Worm (Caenorhabditis elegans) whole organism, young adult: Measurements from ENCODE around the gene npp-21.

Experiments
- C17E4.6 ChIP-seq: fragments of 200-800 bp; sonication (Bioruptor generic); IDR thresholded peaks from 2 replicates; pipeline ENCODE4 v1.3.6; 2022; ENCODE audit warnings: missing genetic modification reagents, missing genetic modification characterization, missing compliant biosample characterization
- D2030.7 ChIP-seq: fragments of 200-800 bp; sonication (Bioruptor generic); IDR thresholded peaks from 2 replicates; pipeline ENCODE4 v1.3.6; 2022; ENCODE audit warnings: missing genetic modification reagents, missing genetic modification characterization, missing compliant biosample characterization
- F10E7.11 ChIP-seq: sonication (generic microtip); optimal IDR thresholded peaks from 2 replicates; lab custom pipeline; 2017; ENCODE audit warnings: mild to moderate bottlenecking, missing genetic modification characterization, moderate library complexity, missing compliant biosample characterization
- F49E8.2 ChIP-seq: sonication (generic microtip); optimal IDR thresholded peaks from 3 replicates; lab custom pipeline; 2017; ENCODE audit warnings: missing genetic modification characterization, mild to moderate bottlenecking, missing compliant biosample characterization, antibody characterized with exemption, moderate library complexity; ENCODE audit not compliant: insufficient read depth
- F52B5.7 ChIP-seq: sonication (generic microtip); optimal IDR thresholded peaks from 2 replicates; lab custom pipeline; 2016; ENCODE audit warnings: mild to moderate bottlenecking, missing genetic modification characterization, missing compliant biosample characterization
- Y53F4B.3 ChIP-seq: fragments of 200-800 bp; sonication (Bioruptor generic); IDR thresholded peaks from 2 replicates; pipeline ENCODE4 v1.3.6; 2022; ENCODE audit warnings: missing genetic modification reagents, missing genetic modification characterization, missing compliant biosample characterization
- Y53G8AR.9 ChIP-seq: fragments of 200-800 bp; sonication (Bioruptor generic); conservative IDR thresholded peaks from 2 replicates; pipeline ENCODE4 v1.3.6; 2022; ENCODE audit warnings: missing genetic modification reagents, missing genetic modification characterization, missing compliant biosample characterization
- ZK185.1 ChIP-seq: sonication (generic microtip); optimal IDR thresholded peaks from 2 replicates; lab custom pipeline; 2016; ENCODE audit warnings: mild to moderate bottlenecking, missing genetic modification characterization, missing compliant biosample characterization; ENCODE audit not compliant: poor library complexity, severe bottlenecking
- aptf-3 ChIP-seq: fragments of 200-800 bp; sonication (Bioruptor generic); IDR thresholded peaks from 2 replicates; pipeline ENCODE4 v1.3.6; 2022; ENCODE audit warnings: missing genetic modification characterization, missing compliant biosample characterization
- atf-7 ChIP-seq: sonication (generic microtip); optimal IDR thresholded peaks from 2 replicates; lab custom pipeline; 2017; ENCODE audit warnings: mild to moderate bottlenecking, missing genetic modification characterization, missing compliant biosample characterization
- athp-1 ChIP-seq: sonication (generic microtip); optimal IDR thresholded peaks from 2 replicates; lab custom pipeline; 2017; ENCODE audit warnings: mild to moderate bottlenecking, missing genetic modification characterization, missing compliant biosample characterization
- attf-5 ChIP-seq: fragments of 200-800 bp; sonication (Bioruptor generic); optimal IDR thresholded peaks from 2 replicates; lab custom pipeline; 2018; ENCODE audit warnings: mild to moderate bottlenecking, missing genetic modification characterization, missing compliant biosample characterization
- bed-2 ChIP-seq: fragments of 200-800 bp; sonication (Bioruptor generic); IDR thresholded peaks from 2 replicates; pipeline ENCODE4 v1.3.6; 2022; ENCODE audit warnings: missing genetic modification reagents, missing genetic modification characterization, missing compliant biosample characterization
- ccch-3 ChIP-seq: fragments of 200-800 bp; sonication (Bioruptor generic); optimal IDR thresholded peaks from 2 replicates; lab custom pipeline; 2018; ENCODE audit warnings: mild to moderate bottlenecking, missing genetic modification characterization, missing compliant biosample characterization
- cebp-1 ChIP-seq, 2 experiments: fragments of 200-800 bp in 1 of 2; sonication (Bioruptor generic) in 1 of 2; sonication (generic microtip) in 1 of 2; IDR thresholded peaks in 1 of 2; optimal IDR thresholded peaks in 1 of 2; 2 replicates each; pipeline versions ENCODE4 v1.3.6 to Lab custom; 2017 to 2022; ENCODE audit warnings: missing compliant biosample characterization in 2 of 2, missing genetic modification characterization in 2 of 2, mild to moderate bottlenecking in 1 of 2, missing genetic modification reagents in 1 of 2, moderate library complexity in 1 of 2
- efl-1 ChIP-seq: fragments of 150-350 bp; optimal IDR thresholded peaks from 2 replicates; lab custom pipeline; 2014; ENCODE audit warnings: missing biosample characterization, missing genetic modification reagents, missing genetic modification characterization
- hlh-26 ChIP-seq: fragments of 200-800 bp; sonication (Bioruptor generic); conservative IDR thresholded peaks from 2 replicates; pipeline ENCODE4 v1.3.6; 2022; ENCODE audit warnings: missing genetic modification reagents, missing genetic modification characterization, missing compliant biosample characterization
- hrde-1 ChIP-seq: sonication (generic microtip); optimal IDR thresholded peaks from 2 replicates; lab custom pipeline; 2016; ENCODE audit warnings: missing genetic modification characterization, mild to moderate bottlenecking, missing compliant biosample characterization, moderate library complexity, missing genotype, missing genetic modification reagents, borderline replicate concordance
- lag-1 ChIP-seq: fragments of 200-800 bp; sonication (Bioruptor generic); IDR thresholded peaks from 2 replicates; pipeline ENCODE4 v1.3.6; 2022; ENCODE audit warnings: missing genetic modification reagents, missing genetic modification characterization, missing compliant biosample characterization
- let-526 ChIP-seq: fragments of 200-800 bp; sonication (Bioruptor generic); IDR thresholded peaks from 2 replicates; pipeline ENCODE4 v1.3.6; 2022; ENCODE audit warnings: missing genetic modification reagents, missing genetic modification characterization, missing compliant biosample characterization
- lin-26 ChIP-seq: fragments of 200-800 bp; sonication (Bioruptor generic); IDR thresholded peaks from 2 replicates; pipeline ENCODE4 v1.3.6; 2022; ENCODE audit warnings: missing genetic modification reagents, missing genetic modification characterization, missing compliant biosample characterization
- lin-35 ChIP-seq, 3 experiments: fragments of 150-350 bp in 2 of 3; sonication (generic microtip) in 1 of 3; optimal IDR thresholded peaks; 2 replicates each; lab custom pipeline; 2014 to 2018; ENCODE audit warnings: missing biosample characterization in 3 of 3, missing genetic modification characterization in 3 of 3, missing genetic modification reagents in 3 of 3
- lsl-1 ChIP-seq: fragments of 200-800 bp; sonication (Bioruptor generic); optimal IDR thresholded peaks from 2 replicates; lab custom pipeline; 2018; ENCODE audit warnings: mild to moderate bottlenecking, missing genetic modification characterization, moderate library complexity, missing compliant biosample characterization
- madf-6 ChIP-seq: fragments of 200-800 bp; sonication (Bioruptor generic); IDR thresholded peaks from 2 replicates; pipeline ENCODE4 v1.3.6; 2022; ENCODE audit warnings: missing genetic modification reagents, missing genetic modification characterization, missing compliant biosample characterization
- mcd-1 ChIP-seq: fragments of 200-800 bp; sonication (Bioruptor generic); IDR thresholded peaks from 2 replicates; pipeline ENCODE4 v1.3.6; 2022; ENCODE audit warnings: missing genetic modification reagents, missing genetic modification characterization, missing compliant biosample characterization
- mel-28 ChIP-seq: sonication (generic microtip); optimal IDR thresholded peaks from 2 replicates; lab custom pipeline; 2016; ENCODE audit warnings: borderline replicate concordance, mild to moderate bottlenecking, missing genetic modification characterization, missing compliant biosample characterization
- mxl-1 ChIP-seq: sonication (generic microtip); optimal IDR thresholded peaks from 2 replicates; lab custom pipeline; 2016; ENCODE audit warnings: missing genetic modification characterization, missing compliant biosample characterization
- nfya-1 ChIP-seq: sonication (generic microtip); optimal IDR thresholded peaks from 2 replicates; lab custom pipeline; 2017; ENCODE audit warnings: antibody characterized with exemption, missing compliant biosample characterization, missing genetic modification characterization, borderline replicate concordance; ENCODE audit not compliant: insufficient read depth
- nfyb-1 ChIP-seq: fragments of 200-800 bp; sonication (Bioruptor generic); IDR thresholded peaks from 2 replicates; pipeline ENCODE4 v1.3.6; 2022; ENCODE audit warnings: missing genetic modification reagents, missing genetic modification characterization, missing compliant biosample characterization
- nhr-27 ChIP-seq: fragments of 200-800 bp; sonication (Bioruptor generic); optimal IDR thresholded peaks from 2 replicates; lab custom pipeline; 2018; ENCODE audit warnings: mild to moderate bottlenecking, missing genetic modification characterization, moderate library complexity, missing compliant biosample characterization
- rpc-1 ChIP-seq, 2 experiments: fragments of 150-350 bp in 1 of 2; sonication (generic microtip) in 1 of 2; optimal IDR thresholded peaks; 2 replicates each; lab custom pipeline; 2014 to 2018; ENCODE audit warnings: missing biosample characterization in 1 of 2, missing genetic modification characterization in 1 of 2, missing genetic modification reagents in 1 of 2, missing genotype in 1 of 2
- snpc-1.1 ChIP-seq: sonication (generic microtip); optimal IDR thresholded peaks from 2 replicates; lab custom pipeline; 2017; ENCODE audit warnings: missing genetic modification characterization, mild to moderate bottlenecking, missing compliant biosample characterization, antibody characterized with exemption, moderate library complexity, missing genotype, missing genetic modification reagents; ENCODE audit not compliant: insufficient read depth
- snpc-1.3 ChIP-seq: sonication (generic microtip); optimal IDR thresholded peaks from 2 replicates; lab custom pipeline; 2017; ENCODE audit warnings: missing genetic modification characterization, mild to moderate bottlenecking, missing compliant biosample characterization, antibody characterized with exemption, moderate library complexity, missing genotype, missing genetic modification reagents; ENCODE audit not compliant: insufficient read depth
- snpc-3.4 ChIP-seq: sonication (generic microtip); optimal IDR thresholded peaks from 2 replicates; lab custom pipeline; 2017; ENCODE audit warnings: missing genetic modification characterization, mild to moderate bottlenecking, missing compliant biosample characterization, antibody characterized with exemption, moderate library complexity, missing genotype, missing genetic modification reagents
- snpc-4 ChIP-seq, 5 experiments: fragments of 150-350 bp in 1 of 5; sonication (generic microtip) in 4 of 5; optimal IDR thresholded peaks; 2 replicates each; lab custom pipeline; 2014 to 2018; ENCODE audit warnings: missing genetic modification characterization in 5 of 5, missing biosample characterization in 3 of 5, antibody characterized with exemption in 2 of 5, mild to moderate bottlenecking in 2 of 5, missing compliant biosample characterization in 2 of 5, missing genotype in 2 of 5, moderate library complexity in 2 of 5, missing genetic modification reagents in 1 of 5
- somi-1 ChIP-seq: fragments of 200-800 bp; sonication (Bioruptor generic); optimal IDR thresholded peaks from 2 replicates; lab custom pipeline; 2018; ENCODE audit warnings: mild to moderate bottlenecking, missing genetic modification characterization, missing compliant biosample characterization
- sptf-2 ChIP-seq: fragments of 200-800 bp; sonication (Bioruptor generic); optimal IDR thresholded peaks from 2 replicates; lab custom pipeline; 2018; ENCODE audit warnings: mild to moderate bottlenecking, missing genetic modification characterization, missing compliant biosample characterization
- tbp1 ChIP-seq: fragments of 200-800 bp; sonication (Bioruptor generic); optimal IDR thresholded peaks from 2 replicates; lab custom pipeline; 2018; ENCODE audit warnings: mild to moderate bottlenecking, missing genetic modification characterization, missing compliant biosample characterization
- zfh-2 ChIP-seq: fragments of 200-800 bp; sonication (Bioruptor generic); conservative IDR thresholded peaks from 2 replicates; pipeline ENCODE4 v1.3.6; 2022; ENCODE audit warnings: missing genetic modification reagents, missing genetic modification characterization, missing compliant biosample characterization
- ztf-18 ChIP-seq: sonication (generic microtip); optimal IDR thresholded peaks from 2 replicates; lab custom pipeline; 2016; ENCODE audit warnings: missing genotype, mild to moderate bottlenecking, missing genetic modification characterization, missing compliant biosample characterization
- ztf-25 ChIP-seq: fragments of 200-800 bp; sonication (Bioruptor generic); IDR thresholded peaks from 2 replicates; pipeline ENCODE4 v1.3.6; 2022; ENCODE audit warnings: missing genetic modification reagents, missing genetic modification characterization, missing compliant biosample characterization
- ztf-26 ChIP-seq: sonication (generic microtip); optimal IDR thresholded peaks from 2 replicates; lab custom pipeline; 2017; ENCODE audit warnings: missing genetic modification characterization, missing compliant biosample characterization
- ztf-3 ChIP-seq: fragments of 200-800 bp; sonication (Bioruptor generic); optimal IDR thresholded peaks from 2 replicates; lab custom pipeline; 2018; ENCODE audit warnings: mild to moderate bottlenecking, missing genetic modification characterization, missing compliant biosample characterization

Gene npp-21

DNA sequence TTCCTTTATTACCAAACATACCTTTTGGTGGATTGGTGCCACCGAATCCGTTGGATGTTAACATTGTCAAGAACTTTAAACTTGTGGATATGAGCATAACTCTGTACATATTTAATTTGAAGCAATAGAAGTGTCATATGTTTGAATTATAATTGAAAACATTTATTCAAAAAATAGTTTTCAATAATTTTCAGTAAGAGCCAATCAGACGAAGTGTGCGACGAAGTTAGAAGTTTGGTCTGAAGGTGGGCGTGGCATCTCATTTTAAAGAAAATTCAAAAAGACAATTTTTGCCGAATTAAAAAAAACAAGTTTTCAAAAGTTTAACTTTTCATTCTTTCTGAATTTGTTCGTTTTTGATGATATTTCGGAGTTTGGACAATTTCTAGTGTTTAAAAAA lies 4.6 kb upstream of the npp-21 start, which contains the start of gene syd-1:
syd-1 (minus strand) TSS at position 101 of the 400 bp plus-strand sequence.
- TF ChIP-seq ccch-3 (GFP tag; lab: Kevin White, UChicago) (no peak), atf-7 (no peak), C17E4.6 (GFP tag; lab: Robert Waterston, UW) (no peak)

DNA sequence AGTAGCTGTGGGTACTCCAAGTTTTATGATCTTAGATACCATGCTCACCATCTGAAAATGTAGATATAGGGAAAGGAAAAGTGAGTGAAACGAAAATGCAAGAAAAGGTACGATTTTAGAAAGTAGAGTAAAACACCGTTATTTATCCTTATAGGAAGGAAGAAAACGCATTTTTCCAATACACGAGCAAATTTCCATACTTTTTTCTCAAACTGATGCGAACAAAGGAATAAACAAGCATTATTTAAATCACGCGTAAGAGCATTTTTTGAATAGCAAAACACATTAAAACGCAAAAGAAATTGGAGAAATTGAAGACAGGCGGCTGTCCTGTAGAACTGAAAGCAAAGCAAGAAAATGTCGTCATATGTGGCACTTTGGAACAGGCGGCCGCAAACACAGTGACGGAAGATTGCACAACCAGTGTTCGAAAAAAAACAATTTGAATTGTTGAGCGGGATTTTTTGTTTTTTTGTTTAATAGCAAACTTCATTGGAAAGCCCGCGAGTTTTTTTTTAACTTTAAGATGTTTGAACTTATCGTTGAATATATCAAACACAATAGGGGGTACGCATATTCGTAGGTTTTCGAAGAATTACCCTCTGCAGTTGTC lies 649 bp upstream of the npp-21 start, which contains the start of gene pgam-5:
pgam-5 (minus strand) TSS at position 51 of the 613 bp plus-strand sequence.
- TF ChIP-seq Y53F4B.3 (GFP tag; lab: Robert Waterston, UW), result no peak
- no peak for TF ChIP-seq bed-2 (GFP tag; lab: Robert Waterston, UW)
- TF ChIP-seq nfyb-1 (GFP tag; lab: Robert Waterston, UW), result no peak
- no peak for TF ChIP-seq ztf-3 (GFP tag; lab: Kevin White, UChicago)
- no peak for TF ChIP-seq hlh-26 (GFP tag; lab: Robert Waterston, UW)
- TF ChIP-seq lin-35 (GFP tag; optimal IDR thresholded peaks at IDR 0.05; lab: Kevin White, UChicago), result no peak
- no peak for TF ChIP-seq nhr-27 (tag; lab: Kevin White, UChicago)
- TF ChIP-seq D2030.7 (GFP tag; lab: Robert Waterston, UW), result peak; percentile 24; the same call in 1 of the 2 replicates
- TF ChIP-seq mcd-1 (GFP tag; lab: Robert Waterston, UW), result no peak
- no peak for TF ChIP-seq zfh-2 (GFP tag; lab: Robert Waterston, UW)
- TF ChIP-seq lag-1 (GFP tag; lab: Robert Waterston, UW), result no peak
- no peak for TF ChIP-seq let-526
- no peak for TF ChIP-seq aptf-3 (GFP tag; lab: Robert Waterston, UW)
- TF ChIP-seq snpc-1.1 (tag; lab: Kevin White, UChicago), result peak; percentile 41
- no peak for TF ChIP-seq Y53G8AR.9 (GFP tag; lab: Robert Waterston, UW)
- TF ChIP-seq cebp-1 (GFP tag; IDR thresholded peaks at IDR 0.05; lab: Robert Waterston, UW), result no peak
- TF ChIP-seq cebp-1 (tag; optimal IDR thresholded peaks at IDR 0.05; lab: Kevin White, UChicago), result no peak
- no peak for TF ChIP-seq F49E8.2
- TF ChIP-seq somi-1 (GFP tag; lab: Kevin White, UChicago), result no peak
- peak; percentile 2 for TF ChIP-seq ztf-18 (tag; lab: Kevin White, UChicago)
- TF ChIP-seq F52B5.7, result no peak
- no peak for TF ChIP-seq mel-28 (tag; lab: Kevin White, UChicago)
- peak; percentile 93 for TF ChIP-seq madf-6 (GFP tag; lab: Robert Waterston, UW)
- TF ChIP-seq hrde-1, result no peak
- TF ChIP-seq efl-1 (GFP tag; lab: Kevin White, UChicago), result peak; percentile 81
- no peak for TF ChIP-seq tbp1 (GFP tag; lab: Kevin White, UChicago)
- TF ChIP-seq snpc-1.3 (tag; lab: Kevin White, UChicago), result peak; percentile 29
- peak; percentile 64 for TF ChIP-seq snpc-3.4 (tag; lab: Kevin White, UChicago)
- no peak for TF ChIP-seq ztf-25 (GFP tag; lab: Robert Waterston, UW)
- TF ChIP-seq sptf-2 (GFP tag; lab: Kevin White, UChicago), result no peak
- TF ChIP-seq rpc-1 (optimal IDR thresholded peaks at IDR 0.05; lab: Kevin White, UChicago), result no peak
- no peak for TF ChIP-seq rpc-1 (tag; optimal IDR thresholded peaks at IDR 0.05; lab: Kevin White, UChicago)
- TF ChIP-seq lsl-1 (GFP tag; lab: Kevin White, UChicago), result peak; percentile 58
- no peak for TF ChIP-seq mxl-1 (tag; lab: Kevin White, UChicago)
- no peak for TF ChIP-seq F10E7.11 (tag; lab: Kevin White, UChicago)
- no peak for TF ChIP-seq C17E4.6 (GFP tag; lab: Robert Waterston, UW)
- no peak for TF ChIP-seq snpc-4 (GFP tag; optimal IDR thresholded peaks at IDR 0.05; lab: Kevin White, UChicago)
- no peak for TF ChIP-seq snpc-4 (tag; optimal IDR thresholded peaks at IDR 0.05; lab: Kevin White, UChicago)
- TF ChIP-seq ztf-26 (tag; lab: Kevin White, UChicago), result no peak
- TF ChIP-seq attf-5 (GFP tag; lab: Kevin White, UChicago), result no peak
- no peak for TF ChIP-seq athp-1 (tag; lab: Kevin White, UChicago)
- TF ChIP-seq lin-26, result no peak
- no peak for TF ChIP-seq nfya-1
- TF ChIP-seq ZK185.1 (tag; lab: Kevin White, UChicago), result no peak
